Worm (Caenorhabditis elegans): ENCODE data around the gene hpo-18.

- TF ChIP-seq ama-1 (optimal IDR thresholded peaks at IDR 0.05) = no peak
- TF ChIP-seq mml-1 (tag; optimal IDR thresholded peaks at IDR 0.05) = no peak
- TF ChIP-seq nhr-67 (tag; optimal IDR thresholded peaks at IDR 0.05) = no peak
- TF ChIP-seq snpc-4 (tag; optimal IDR thresholded peaks at IDR 0.05) = no peak
- no peak for TF ChIP-seq ztf-11 (tag; optimal IDR thresholded peaks at IDR 0.05)
- TF ChIP-seq nhr-237 (tag; optimal IDR thresholded peaks at IDR 0.05) = no peak
- TF ChIP-seq aly-2 (tag; optimal IDR thresholded peaks at IDR 0.05) = no peak
- no peak for TF ChIP-seq nhr-76 (tag; optimal IDR thresholded peaks at IDR 0.05)
These were observed 4.5 kb downstream of the hpo-18 start for ce11 chrV:4341736-4342135.
